Worm (Caenorhabditis elegans) whole organism, mixed stage, embryonic: Measurements from ENCODE around the gene cpr-9.

Source experiments
- M03D4.4 ChIP-seq: sonication (generic microtip); optimal IDR thresholded peaks from 2 replicates; lab custom pipeline; 2017; ENCODE audit warnings: mild to moderate bottlenecking, missing genetic modification characterization, missing compliant biosample characterization
- bed-3 ChIP-seq: fragments of 200-800 bp; sonication (Bioruptor generic); optimal IDR thresholded peaks from 3 replicates; lab custom pipeline; 2018; ENCODE audit warnings: mild to moderate bottlenecking, missing genetic modification characterization, moderate library complexity, missing compliant biosample characterization
- blmp-1 ChIP-seq: fragments of 150-350 bp; optimal IDR thresholded peaks from 2 replicates; lab custom pipeline; 2014; ENCODE audit warnings: missing biosample characterization, missing genetic modification characterization
- ceh-39 ChIP-seq: fragments of 150-350 bp; optimal IDR thresholded peaks from 2 replicates; lab custom pipeline; 2014; ENCODE audit warnings: missing biosample characterization, missing genetic modification characterization
- ceh-43 ChIP-seq: fragments of 200-800 bp; sonication (Bioruptor generic); optimal IDR thresholded peaks from 2 replicates; lab custom pipeline; 2018; ENCODE audit warnings: mild to moderate bottlenecking, missing genetic modification characterization, moderate library complexity, missing compliant biosample characterization
- ceh-83 ChIP-seq: fragments of 200-800 bp; sonication (Bioruptor generic); optimal IDR thresholded peaks from 2 replicates; lab custom pipeline; 2018; ENCODE audit warnings: mild to moderate bottlenecking, missing genetic modification characterization, missing compliant biosample characterization
- ces-1 ChIP-seq: fragments of 150-350 bp; optimal IDR thresholded peaks from 2 replicates; lab custom pipeline; 2014; ENCODE audit warnings: missing biosample characterization, missing genetic modification reagents, missing genetic modification characterization
- cnd-1 ChIP-seq: fragments of 200-800 bp; sonication (Bioruptor generic); optimal IDR thresholded peaks from 2 replicates; lab custom pipeline; 2018; ENCODE audit warnings: mild to moderate bottlenecking, missing genetic modification characterization, missing compliant biosample characterization
- drap-1 ChIP-seq: fragments of 200-800 bp; sonication (Bioruptor generic); optimal IDR thresholded peaks from 3 replicates; lab custom pipeline; 2018; ENCODE audit warnings: mild to moderate bottlenecking, missing genetic modification characterization, missing compliant biosample characterization
- elt-1 ChIP-seq: sonication (generic microtip); optimal IDR thresholded peaks from 2 replicates; lab custom pipeline; 2017; ENCODE audit warnings: missing genetic modification characterization, mild to moderate bottlenecking, missing compliant biosample characterization, antibody characterized with exemption, moderate library complexity, borderline replicate concordance; ENCODE audit not compliant: insufficient read depth
- elt-3 ChIP-seq: fragments of 150-350 bp; optimal IDR thresholded peaks from 2 replicates; lab custom pipeline; 2014; ENCODE audit warnings: missing biosample characterization, missing genetic modification characterization
- flh-1 ChIP-seq: fragments of 200-800 bp; sonication (Bioruptor generic); optimal IDR thresholded peaks from 2 replicates; lab custom pipeline; 2018; ENCODE audit warnings: mild to moderate bottlenecking, missing genetic modification characterization, moderate library complexity, missing compliant biosample characterization
- ham-2 ChIP-seq: fragments of 200-800 bp; sonication (Bioruptor generic); optimal IDR thresholded peaks from 2 replicates; lab custom pipeline; 2018; ENCODE audit warnings: mild to moderate bottlenecking, missing genetic modification characterization, missing compliant biosample characterization
- hlh-1 ChIP-seq: fragments of 150-350 bp; optimal IDR thresholded peaks from 2 replicates; lab custom pipeline; 2014; ENCODE audit warnings: missing biosample characterization, missing genetic modification reagents, missing genetic modification characterization
- lin-13 ChIP-seq: fragments of 150-350 bp; optimal IDR thresholded peaks from 2 replicates; lab custom pipeline; 2014; ENCODE audit warnings: missing biosample characterization, missing genetic modification characterization
- lin-32 ChIP-seq: fragments of 200-800 bp; sonication (Bioruptor generic); optimal IDR thresholded peaks from 2 replicates; lab custom pipeline; 2018; ENCODE audit warnings: mild to moderate bottlenecking, missing genetic modification characterization, missing compliant biosample characterization
- lsy-2 ChIP-seq: fragments of 150-350 bp; optimal IDR thresholded peaks from 2 replicates; lab custom pipeline; 2014; ENCODE audit warnings: missing biosample characterization, missing genetic modification characterization
- mab-5 ChIP-seq: fragments of 150-350 bp; optimal IDR thresholded peaks from 2 replicates; lab custom pipeline; 2014; ENCODE audit warnings: missing biosample characterization, missing genetic modification characterization
- mep-1 ChIP-seq: fragments of 150-350 bp; optimal IDR thresholded peaks from 2 replicates; lab custom pipeline; 2017; ENCODE audit warnings: missing biosample characterization, missing genetic modification reagents, missing genetic modification characterization, inconsistent platforms
- mls-2 ChIP-seq: sonication (generic microtip); optimal IDR thresholded peaks from 2 replicates; lab custom pipeline; 2016; ENCODE audit warnings: mild to moderate bottlenecking, missing genetic modification characterization, moderate library complexity, missing compliant biosample characterization
- nhr-12 ChIP-seq: fragments of 150-350 bp; optimal IDR thresholded peaks from 2 replicates; lab custom pipeline; 2014; ENCODE audit warnings: missing biosample characterization, missing genetic modification characterization
- nhr-2 ChIP-seq: fragments of 150-350 bp; optimal IDR thresholded peaks from 2 replicates; lab custom pipeline; 2014; ENCODE audit warnings: missing biosample characterization, missing genetic modification characterization
- nhr-237 ChIP-seq: fragments of 150-350 bp; optimal IDR thresholded peaks from 2 replicates; lab custom pipeline; 2014; ENCODE audit warnings: missing biosample characterization, missing genetic modification characterization
- nhr-28 ChIP-seq: fragments of 150-350 bp; optimal IDR thresholded peaks from 2 replicates; lab custom pipeline; 2014; ENCODE audit warnings: missing biosample characterization, missing genetic modification characterization
- nhr-76 ChIP-seq: sonication (generic microtip); optimal IDR thresholded peaks from 2 replicates; lab custom pipeline; 2017; ENCODE audit warnings: missing biosample characterization, missing genetic modification characterization
- pha-4 ChIP-seq: fragments of 150-350 bp; optimal IDR thresholded peaks from 2 replicates; lab custom pipeline; 2018; ENCODE audit warnings: missing biosample characterization, missing genetic modification reagents, missing genetic modification characterization
- sem-2 ChIP-seq: fragments of 200-800 bp; sonication (Bioruptor generic); optimal IDR thresholded peaks from 2 replicates; lab custom pipeline; 2018; ENCODE audit warnings: mild to moderate bottlenecking, missing genetic modification characterization, missing compliant biosample characterization
- snpc-4 ChIP-seq: fragments of 150-350 bp; optimal IDR thresholded peaks from 2 replicates; lab custom pipeline; 2014; ENCODE audit warnings: missing biosample characterization, missing genetic modification characterization
- sptf-1 ChIP-seq: sonication (generic microtip); optimal IDR thresholded peaks from 2 replicates; lab custom pipeline; 2017; ENCODE audit warnings: mild to moderate bottlenecking, missing genetic modification characterization, moderate library complexity, missing compliant biosample characterization
- tbx-8 ChIP-seq: fragments of 200-800 bp; sonication (Bioruptor generic); optimal IDR thresholded peaks from 2 replicates; lab custom pipeline; 2018; ENCODE audit warnings: mild to moderate bottlenecking, missing genetic modification characterization, moderate library complexity, missing compliant biosample characterization
- unc-120 ChIP-seq: sonication (generic microtip); optimal IDR thresholded peaks from 2 replicates; lab custom pipeline; 2017; ENCODE audit warnings: missing genetic modification characterization, missing compliant biosample characterization; ENCODE audit not compliant: poor library complexity, severe bottlenecking
- unc-39 ChIP-seq: fragments of 150-350 bp; optimal IDR thresholded peaks from 2 replicates; lab custom pipeline; 2014; ENCODE audit warnings: missing biosample characterization, missing genetic modification characterization
- unc-62 ChIP-seq: fragments of 150-350 bp; optimal IDR thresholded peaks from 2 replicates; lab custom pipeline; 2014; ENCODE audit warnings: missing biosample characterization, missing genetic modification reagents, missing genetic modification characterization
- zip-8 ChIP-seq: fragments of 150-350 bp; optimal IDR thresholded peaks from 2 replicates; lab custom pipeline; 2014; ENCODE audit warnings: missing biosample characterization, missing genetic modification characterization
- ztf-11 ChIP-seq: fragments of 150-350 bp; optimal IDR thresholded peaks from 2 replicates; lab custom pipeline; 2014; ENCODE audit warnings: missing biosample characterization, missing genetic modification characterization

The cpr-9 gene

DNA sequence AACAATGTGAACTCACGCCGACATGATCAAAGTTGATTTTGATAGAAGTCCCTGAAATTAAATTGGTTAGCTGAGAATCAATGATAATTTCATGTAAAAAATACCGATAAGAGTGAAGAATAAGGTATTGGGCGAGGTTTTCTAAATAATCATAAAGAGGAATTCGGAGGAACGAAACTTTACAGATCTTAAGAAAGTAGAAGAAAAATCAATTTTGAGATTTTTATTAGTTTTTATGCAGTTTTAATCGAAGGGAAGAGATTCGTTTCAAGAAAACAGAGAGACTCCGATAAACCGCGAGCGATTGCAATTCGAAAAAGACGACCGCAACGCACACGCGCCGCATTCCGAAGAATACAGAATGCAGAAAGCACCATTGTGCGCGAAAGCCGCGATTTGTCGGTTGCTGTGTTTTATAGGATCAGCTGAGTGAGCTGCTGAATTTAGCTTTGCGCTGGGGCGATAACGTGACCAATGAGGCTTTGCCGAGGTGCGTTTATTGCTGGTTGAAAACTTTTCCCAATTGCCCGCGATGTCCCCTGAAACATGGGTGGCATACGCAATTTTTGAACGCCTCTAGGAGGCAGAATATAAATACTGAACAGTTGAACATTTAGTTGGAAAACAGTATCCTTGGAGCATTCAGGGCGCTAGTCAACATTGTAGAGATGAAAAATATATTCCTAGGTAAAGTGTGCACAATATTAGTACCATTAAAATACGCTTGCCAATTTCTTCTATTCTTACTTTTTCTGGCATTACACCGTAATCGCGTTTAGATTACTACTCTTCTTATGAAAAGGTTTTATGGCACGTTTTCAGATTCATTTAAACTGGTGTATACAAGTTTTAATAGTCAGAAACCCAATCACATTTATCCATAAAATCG is 22.9 kb upstream of the cpr-9 start, which contains the start of gene snr-4 (continued):
- peak; percentile 31 for TF ChIP-seq elt-1 (tag; lab: Kevin White, UChicago)
- TF ChIP-seq unc-62 (GFP tag; lab: Kevin White, UChicago): peak; percentile 25
- no peak for TF ChIP-seq mab-5

- TF ChIP-seq zip-8 (tag; lab: Kevin White, UChicago) (no peak), ceh-39 (tag; lab: Kevin White, UChicago) (no peak), elt-3 (tag; lab: Kevin White, UChicago) (no peak), mep-1 (tag; lab: Kevin White, UChicago) (peak; percentile 69), unc-62 (GFP tag; lab: Kevin White, UChicago) (peak; percentile 17), ham-2 (GFP tag; lab: Kevin White, UChicago) (no peak), ceh-83 (GFP tag; lab: Kevin White, UChicago) (peak; percentile 0), lsy-2 (tag; lab: Kevin White, UChicago) (peak; percentile 50), ces-1 (GFP tag; lab: Kevin White, UChicago) (peak; percentile 52), nhr-76 (tag; lab: Kevin White, UChicago) (no peak), bed-3 (GFP tag; lab: Kevin White, UChicago) (no peak), elt-1 (tag; lab: Kevin White, UChicago) (no peak), snpc-4 (tag; lab: Kevin White, UChicago) (no peak), mls-2 (tag; lab: Kevin White, UChicago) (no peak), nhr-12 (tag; lab: Kevin White, UChicago) (no peak), pha-4 (tag; lab: Kevin White, UChicago) (peak; percentile 33), sptf-1 (peak; percentile 35), tbx-8 (no peak), cnd-1 (no peak), unc-39 (tag; lab: Kevin White, UChicago) (no peak), ceh-43 (no peak), hlh-1 (tag; lab: Kevin White, UChicago) (peak; percentile 44), lin-32 (GFP tag; lab: Kevin White, UChicago) (no peak), nhr-237 (peak; percentile 68), ztf-11 (tag; lab: Kevin White, UChicago) (no peak), blmp-1 (tag; lab: Kevin White, UChicago) (no peak), lin-13 (tag; lab: Kevin White, UChicago) (peak; percentile 70), nhr-28 (no peak), mab-5 (no peak), flh-1 (GFP tag; lab: Kevin White, UChicago) (no peak), unc-120 (tag; lab: Kevin White, UChicago) (no peak), nhr-2 (tag; lab: Kevin White, UChicago) (no peak), drap-1 (GFP tag; lab: Kevin White, UChicago) (no peak), sem-2 (GFP tag; lab: Kevin White, UChicago) (no peak), M03D4.4 (no peak)
These were observed 20.5 kb upstream of the cpr-9 start, which contains the start of gene rpt-1 for ce11 chrV:11982309-11982708. rpt-1 (minus strand) TSS chrV:11982397.

DNA sequence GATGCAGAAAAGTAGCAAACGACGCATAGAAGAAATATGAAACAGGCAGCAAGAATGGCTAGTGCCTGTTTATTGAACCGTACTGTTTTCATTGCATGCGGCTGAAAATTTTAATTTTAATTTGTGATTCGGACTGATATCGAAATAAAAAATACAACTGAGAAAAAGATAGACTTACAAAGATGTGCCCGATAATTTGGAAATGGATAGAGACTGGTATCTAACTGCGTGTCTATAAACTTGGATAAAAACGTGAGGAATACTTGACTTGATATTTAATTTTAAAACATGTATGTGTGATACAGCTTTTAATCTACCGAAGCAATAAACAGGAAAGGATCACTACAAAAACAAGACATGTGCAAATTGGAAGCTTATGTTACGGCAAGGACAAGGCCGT is 17.5 kb upstream of the cpr-9 start, which contains the start of gene mans-2:
mans-2 (minus strand) TSS at position 101 of the 400 bp plus-strand sequence.
- TF ChIP-seq unc-39 (tag; lab: Kevin White, UChicago) (no peak), lin-32 (GFP tag; lab: Kevin White, UChicago) (no peak)
